Worm (Caenorhabditis elegans) whole organism, L2 larva: ENCODE data around the gene C06E7.88.

ENCODE experiments used
- F13H6.1 ChIP-seq: sonication (generic microtip); optimal IDR thresholded peaks from 2 replicates; lab custom pipeline; 2016; ENCODE audit warnings: missing genetic modification characterization, missing compliant biosample characterization
- aly-2 ChIP-seq: fragments of 150-350 bp; optimal IDR thresholded peaks from 2 replicates; lab custom pipeline; 2014; ENCODE audit warnings: missing biosample characterization, missing genetic modification characterization
- blmp-1 ChIP-seq: sonication (generic microtip); optimal IDR thresholded peaks from 2 replicates; lab custom pipeline; 2017; ENCODE audit warnings: missing genetic modification characterization, mild to moderate bottlenecking, missing compliant biosample characterization, antibody characterized with exemption, moderate library complexity; ENCODE audit not compliant: insufficient read depth
- dmd-4 ChIP-seq: sonication (generic microtip); optimal IDR thresholded peaks from 2 replicates; lab custom pipeline; 2017; ENCODE audit warnings: missing biosample characterization, missing genetic modification characterization
- lin-13 ChIP-seq: fragments of 150-350 bp; optimal IDR thresholded peaks from 2 replicates; lab custom pipeline; 2014; ENCODE audit warnings: missing biosample characterization, missing genetic modification reagents, missing genetic modification characterization
- sem-4 ChIP-seq: fragments of 150-350 bp; optimal IDR thresholded peaks from 2 replicates; lab custom pipeline; 2014; ENCODE audit warnings: missing biosample characterization, missing genetic modification reagents, missing genetic modification characterization

DNA sequence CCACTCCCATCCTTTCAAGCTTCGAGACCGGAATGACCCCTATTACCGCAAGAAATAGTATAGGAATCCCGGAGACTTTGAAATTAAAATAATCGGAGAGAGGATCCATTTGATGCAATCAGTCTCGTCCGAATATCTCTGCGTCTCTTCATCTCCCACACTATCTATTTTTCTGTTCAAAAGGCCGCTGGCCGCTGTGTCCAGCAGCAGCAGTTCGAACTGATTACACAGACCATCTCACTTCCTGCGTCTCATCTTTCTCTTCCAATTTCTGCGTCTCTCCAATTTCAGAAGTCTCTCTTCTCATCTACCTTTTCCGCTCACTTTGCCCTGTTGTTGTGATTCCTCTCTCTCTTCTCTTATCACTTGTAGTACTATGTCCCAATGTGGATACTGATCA is 49.6 kb downstream of the C06E7.88 start:
- TF ChIP-seq F13H6.1 (peak; percentile 91), aly-2 (no peak), blmp-1 (tag; lab: Kevin White, UChicago) (peak; percentile 20), sem-4 (peak; percentile 72), lin-13 (peak; percentile 3), dmd-4 (tag; lab: Kevin White, UChicago) (no peak)
